Fruit fly (Drosophila melanogaster): ENCODE measurements around the gene Mur18B.
A peak's percentile ranks its signal among the peaks of the same experiment; 100 is the strongest.

Mur18B gene

dm6 chrX:19261528-19262102, 48.6 kb downstream of the Mur18B start, which contains the start of gene Vav:
TSS of gene Vav (plus strand) at chrX:19261820.
- TF ChIP-seq CG32264 (GFP tag; optimal IDR thresholded peaks at IDR 0.05): no peak
- no peak for TF ChIP-seq ey (GFP tag; optimal IDR thresholded peaks at IDR 0.05)
- no peak for TF ChIP-seq HLH106 (tag; optimal IDR thresholded peaks at IDR 0.05)
- TF ChIP-seq Hr78 (GFP tag; optimal IDR thresholded peaks at IDR 0.05): no peak
- no peak for TF ChIP-seq dmrt93B (GFP tag; optimal IDR thresholded peaks at IDR 0.05)
- no peak for TF ChIP-seq Abd-B (GFP tag; optimal IDR thresholded peaks at IDR 0.05)
- no peak for TF ChIP-seq sv (GFP tag; optimal IDR thresholded peaks at IDR 0.05)
- no peak for TF ChIP-seq lola (GFP tag; optimal IDR thresholded peaks at IDR 0.05)
- no peak for TF ChIP-seq dsf (GFP tag; optimal IDR thresholded peaks at IDR 0.05; ENCODE audit: borderline replicate concordance)
- TF ChIP-seq Rel (GFP tag; optimal IDR thresholded peaks at IDR 0.05): no peak
- no peak for TF ChIP-seq Rel (tag; optimal IDR thresholded peaks at IDR 0.05)
- TF ChIP-seq h (GFP tag; optimal IDR thresholded peaks at IDR 0.05): no peak
- no peak for TF ChIP-seq foxo (GFP tag; optimal IDR thresholded peaks at IDR 0.05)
- no peak for TF ChIP-seq pan (optimal IDR thresholded peaks at IDR 0.05)
- no peak for TF ChIP-seq GATAd (GFP tag; optimal IDR thresholded peaks at IDR 0.05)
- TF ChIP-seq brk (GFP tag; optimal IDR thresholded peaks at IDR 0.05): no peak

- TF ChIP-seq HLH106 (tag; optimal IDR thresholded peaks at IDR 0.05): peak; percentile 14
- TF ChIP-seq sage (GFP tag; optimal IDR thresholded peaks at IDR 0.05): no peak
Observed at dm6 chrX:19262553-19262952, 49.5 kb downstream of the Mur18B start.

dm6 chrX:19264396-19264795, 51.3 kb downstream of the Mur18B start:
- TF ChIP-seq N (GFP tag; optimal IDR thresholded peaks at IDR 0.05) (no peak), Vsx2 (GFP tag; optimal IDR thresholded peaks at IDR 0.05; ENCODE audit: partially characterized antibody) (no peak), CrebA (GFP tag; optimal IDR thresholded peaks at IDR 0.05; ENCODE audit: borderline replicate concordance) (no peak), CG32264 (GFP tag; optimal IDR thresholded peaks at IDR 0.05) (no peak), Myc (optimal IDR thresholded peaks at IDR 0.05) (no peak), psq (GFP tag; optimal IDR thresholded peaks at IDR 0.05) (no peak), Hnf4 (GFP tag; optimal IDR thresholded peaks at IDR 0.05) (no peak), OdsH (GFP tag; optimal IDR thresholded peaks at IDR 0.05) (no peak), foxo (GFP tag; optimal IDR thresholded peaks at IDR 0.05) (no peak), Dif (GFP tag; optimal IDR thresholded peaks at IDR 0.05; ENCODE audit: partially characterized antibody) (no peak), lola (GFP tag; optimal IDR thresholded peaks at IDR 0.05) (no peak), dsf (GFP tag; optimal IDR thresholded peaks at IDR 0.05; ENCODE audit: borderline replicate concordance) (no peak), dl (GFP tag; optimal IDR thresholded peaks at IDR 0.05; ENCODE audit: insufficient read depth in 1 of 2, partially characterized antibody in 2 of 2) (no peak), Rel (GFP tag; optimal IDR thresholded peaks at IDR 0.05) (no peak), Rel (tag; optimal IDR thresholded peaks at IDR 0.05) (no peak), usp (GFP tag; optimal IDR thresholded peaks at IDR 0.05) (no peak)

Measured in whole organism, wandering third instar larva.